Worm (Caenorhabditis elegans) whole organism, L4/young adult: Measurements from ENCODE around the gene haf-2.

ENCODE experiments used
- W03F9.2 ChIP-seq: fragments of 150-350 bp; optimal IDR thresholded peaks from 2 replicates; lab custom pipeline; 2014; ENCODE audit warnings: missing biosample characterization, missing genetic modification characterization
- dao-5 ChIP-seq: sonication (generic microtip); optimal IDR thresholded peaks from 2 replicates; lab custom pipeline; 2016; ENCODE audit warnings: missing genotype, missing genetic modification characterization, moderate library complexity, missing compliant biosample characterization
- him-1 ChIP-seq: sonication (generic microtip); optimal IDR thresholded peaks from 2 replicates; lab custom pipeline; 2016; ENCODE audit warnings: missing genotype, missing genetic modification reagents, missing genetic modification characterization, missing compliant biosample characterization

ce11 chrII:7326997-7327396 lies 29.2 kb downstream of the haf-2 start:
- TF ChIP-seq him-1 (tag; lab: Kevin White, UChicago) = peak; percentile 72
- TF ChIP-seq W03F9.2 (tag; lab: Kevin White, UChicago) = no peak
- no peak for TF ChIP-seq dao-5 (tag; lab: Kevin White, UChicago)
